Worm (Caenorhabditis elegans) whole organism, late embryonic: ENCODE results near the gene C53C11.2.

ENCODE experiments used
- Y22D7AL.16 ChIP-seq: sonication (generic microtip); optimal IDR thresholded peaks from 2 replicates; lab custom pipeline; 2016; ENCODE audit warnings: missing genetic modification characterization, missing compliant biosample characterization
- elt-2 ChIP-seq: sonication (generic microtip); optimal IDR thresholded peaks from 2 replicates; lab custom pipeline; 2016; ENCODE audit warnings: missing genetic modification reagents, missing genetic modification characterization, missing compliant biosample characterization
- ets-4 ChIP-seq: sonication (generic microtip); optimal IDR thresholded peaks from 2 replicates; lab custom pipeline; 2016; ENCODE audit warnings: missing genetic modification characterization, missing compliant biosample characterization
- fkh-10 ChIP-seq: fragments of 150-350 bp; optimal IDR thresholded peaks from 2 replicates; lab custom pipeline; 2014; ENCODE audit warnings: missing biosample characterization, missing genetic modification reagents, missing genetic modification characterization
- hlh-6 ChIP-seq: sonication (generic microtip); optimal IDR thresholded peaks from 2 replicates; lab custom pipeline; 2016; ENCODE audit warnings: missing genotype, missing genetic modification characterization, missing compliant biosample characterization
- nfya-1 ChIP-seq: sonication (generic microtip); optimal IDR thresholded peaks from 2 replicates; lab custom pipeline; 2017; ENCODE audit warnings: missing genetic modification characterization, mild to moderate bottlenecking, missing compliant biosample characterization, antibody characterized with exemption, moderate library complexity
- pat-9 ChIP-seq: fragments of 200-800 bp; sonication (Bioruptor generic); optimal IDR thresholded peaks from 2 replicates; lab custom pipeline; 2018; ENCODE audit warnings: mild to moderate bottlenecking, missing genetic modification characterization, moderate library complexity, missing compliant biosample characterization
- pqm-1 ChIP-seq: sonication (generic microtip); optimal IDR thresholded peaks from 2 replicates; lab custom pipeline; 2016; ENCODE audit warnings: missing genetic modification characterization, missing compliant biosample characterization
- pros-1 ChIP-seq: fragments of 150-350 bp; optimal IDR thresholded peaks from 2 replicates; lab custom pipeline; 2014; ENCODE audit warnings: missing biosample characterization, missing genetic modification reagents, missing genetic modification characterization

DNA sequence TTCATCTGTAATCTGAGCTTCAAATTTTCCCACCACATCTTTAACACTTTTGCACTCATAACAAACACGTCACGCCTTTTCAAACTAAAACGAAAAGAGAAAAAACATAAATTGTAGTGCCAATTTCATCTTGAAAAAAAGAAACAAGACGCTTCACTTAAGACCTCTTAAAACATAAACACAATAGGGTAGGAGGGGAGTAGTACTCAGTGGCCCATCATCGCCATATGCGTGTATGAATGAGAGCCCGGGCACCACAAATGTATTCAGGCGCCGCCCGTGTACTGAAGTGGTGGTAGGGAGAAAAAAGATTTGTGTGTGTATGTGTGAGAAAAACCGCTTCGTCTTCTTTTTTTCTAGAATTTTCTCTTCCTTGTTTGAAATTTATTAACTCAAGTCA lies 9.2 kb upstream of the C53C11.2 start:
- TF ChIP-seq Y22D7AL.16, result no peak
- TF ChIP-seq hlh-6 (tag; lab: Kevin White, UChicago), result no peak
- no peak for TF ChIP-seq pqm-1 (tag; lab: Kevin White, UChicago)
- no peak for TF ChIP-seq ets-4 (tag; lab: Kevin White, UChicago)
- no peak for TF ChIP-seq pat-9 (tag; lab: Kevin White, UChicago)
- no peak for TF ChIP-seq nfya-1 (tag; lab: Kevin White, UChicago)
- no peak for TF ChIP-seq fkh-10 (GFP tag; lab: Kevin White, UChicago)
- no peak for TF ChIP-seq elt-2 (tag; lab: Kevin White, UChicago)
- no peak for TF ChIP-seq pros-1
